Worm (Caenorhabditis elegans) whole organism, L1 larva: ENCODE measurements around the gene R08E3.1.
A peak's percentile ranks its signal among the peaks of the same experiment; 100 is the strongest.

ENCODE experiments used
- C04F5.9 ChIP-seq: sonication (generic microtip); optimal IDR thresholded peaks from 2 replicates; lab custom pipeline; 2016; ENCODE audit warnings: missing genetic modification characterization, missing compliant biosample characterization
- C16A3.4 ChIP-seq: fragments of 150-350 bp; optimal IDR thresholded peaks from 2 replicates; lab custom pipeline; 2014; ENCODE audit warnings: missing biosample characterization, missing genetic modification characterization
- C34B4.2 ChIP-seq: sonication (generic microtip); optimal IDR thresholded peaks from 2 replicates; lab custom pipeline; 2017; ENCODE audit warnings: mild to moderate bottlenecking, missing genetic modification characterization, missing compliant biosample characterization
- F16B12.6 ChIP-seq: fragments of 150-350 bp; optimal IDR thresholded peaks from 2 replicates; lab custom pipeline; 2014; ENCODE audit warnings: missing biosample characterization, missing genetic modification characterization
- Y116A8C.19 ChIP-seq: sonication (generic microtip); optimal IDR thresholded peaks from 2 replicates; lab custom pipeline; 2016; ENCODE audit warnings: missing compliant biosample characterization, missing genetic modification characterization, borderline replicate concordance
- aha-1 ChIP-seq: fragments of 150-350 bp; optimal IDR thresholded peaks from 2 replicates; lab custom pipeline; 2014; ENCODE audit warnings: missing biosample characterization, missing genetic modification characterization
- alr-1 ChIP-seq: fragments of 200-800 bp; sonication (Bioruptor generic); optimal IDR thresholded peaks from 2 replicates; lab custom pipeline; 2018; ENCODE audit warnings: borderline replicate concordance, mild to moderate bottlenecking, missing genetic modification characterization, missing compliant biosample characterization
- aly-2 ChIP-seq: fragments of 150-350 bp; optimal IDR thresholded peaks from 2 replicates; lab custom pipeline; 2014; ENCODE audit warnings: missing biosample characterization, missing genetic modification characterization
- blmp-1 ChIP-seq: fragments of 150-350 bp; optimal IDR thresholded peaks from 2 replicates; lab custom pipeline; 2014; ENCODE audit warnings: missing biosample characterization, missing genetic modification characterization
- ceh-82 ChIP-seq, 3 experiments: fragments of 150-350 bp in 1 of 3; sonication (generic microtip) in 2 of 3; optimal IDR thresholded peaks; 2 replicates each; lab custom pipeline; 2014 to 2017; ENCODE audit warnings: missing biosample characterization in 3 of 3, missing genetic modification characterization in 3 of 3
- ces-1 ChIP-seq: fragments of 150-350 bp; optimal IDR thresholded peaks from 2 replicates; lab custom pipeline; 2014; ENCODE audit warnings: missing biosample characterization, missing genetic modification reagents, missing genetic modification characterization
- efl-3 ChIP-seq: fragments of 200-800 bp; sonication (Bioruptor generic); optimal IDR thresholded peaks from 2 replicates; lab custom pipeline; 2018; ENCODE audit warnings: mild to moderate bottlenecking, missing genetic modification characterization, missing compliant biosample characterization
- egl-13 ChIP-seq: sonication (generic microtip); optimal IDR thresholded peaks from 2 replicates; lab custom pipeline; 2016; ENCODE audit warnings: missing genotype, missing genetic modification reagents, missing genetic modification characterization, missing compliant biosample characterization
- egl-27 ChIP-seq, 2 experiments: fragments of 150-350 bp in 1 of 2; sonication (generic microtip); optimal IDR thresholded peaks; 3 replicates each; lab custom pipeline; 2017 to 2018; ENCODE audit warnings: missing biosample characterization in 2 of 2, missing genetic modification characterization in 2 of 2, missing genetic modification reagents in 2 of 2
- elt-3 ChIP-seq, 6 experiments: fragments of 150-350 bp in 1 of 6; sonication (generic microtip); optimal IDR thresholded peaks; 2 replicates each; lab custom pipeline; 2017 to 2018; ENCODE audit warnings: missing biosample characterization in 6 of 6, missing genetic modification characterization in 6 of 6, inconsistent platforms in 1 of 6
- ets-5 ChIP-seq: fragments of 200-800 bp; sonication (Bioruptor generic); IDR thresholded peaks from 2 replicates; pipeline ENCODE4 v1.3.6; 2022; ENCODE audit warnings: missing genetic modification characterization, missing compliant biosample characterization
- fkh-10 ChIP-seq: sonication (generic microtip); optimal IDR thresholded peaks from 2 replicates; lab custom pipeline; 2017; ENCODE audit warnings: missing biosample characterization, missing genetic modification reagents, missing genetic modification characterization
- fos-1 ChIP-seq: fragments of 150-350 bp; optimal IDR thresholded peaks from 2 replicates; lab custom pipeline; 2014; ENCODE audit warnings: missing biosample characterization, missing genetic modification characterization
- hlh-17 ChIP-seq: fragments of 200-800 bp; sonication (Bioruptor generic); optimal IDR thresholded peaks from 2 replicates; lab custom pipeline; 2018; ENCODE audit warnings: missing genetic modification characterization, mild to moderate bottlenecking, missing compliant biosample characterization, moderate library complexity, borderline replicate concordance
- hpl-2 ChIP-seq: fragments of 150-350 bp; optimal IDR thresholded peaks from 2 replicates; lab custom pipeline; 2014; ENCODE audit warnings: missing biosample characterization, missing genetic modification reagents, missing genetic modification characterization
- irx-1 ChIP-seq: sonication (generic microtip); optimal IDR thresholded peaks from 2 replicates; lab custom pipeline; 2016; ENCODE audit warnings: missing genetic modification characterization, missing compliant biosample characterization
- lin-14 ChIP-seq: fragments of 200-800 bp; sonication (Bioruptor generic); optimal IDR thresholded peaks from 2 replicates; lab custom pipeline; 2018; ENCODE audit warnings: mild to moderate bottlenecking, missing genetic modification characterization, moderate library complexity, missing compliant biosample characterization
- lir-3 ChIP-seq: sonication (generic microtip); optimal IDR thresholded peaks from 2 replicates; lab custom pipeline; 2016; ENCODE audit warnings: mild to moderate bottlenecking, missing genetic modification characterization, moderate library complexity, missing compliant biosample characterization; ENCODE audit not compliant: poor library complexity
- lsy-2 ChIP-seq, 2 experiments: fragments of 150-350 bp; optimal IDR thresholded peaks; 2 replicates each; lab custom pipeline; 2014; ENCODE audit warnings: missing biosample characterization in 2 of 2, missing genetic modification characterization in 2 of 2
- mdl-1 ChIP-seq, 2 experiments: fragments of 150-350 bp; optimal IDR thresholded peaks; 2 replicates each; lab custom pipeline; 2014 to 2017; ENCODE audit warnings: missing biosample characterization in 2 of 2, missing genetic modification characterization in 2 of 2, inconsistent platforms in 1 of 2
- nhr-11 ChIP-seq: fragments of 150-350 bp; optimal IDR thresholded peaks from 2 replicates; lab custom pipeline; 2014; ENCODE audit warnings: missing biosample characterization, missing genetic modification characterization
- nhr-12 ChIP-seq: sonication (generic microtip); optimal IDR thresholded peaks from 2 replicates; lab custom pipeline; 2017; ENCODE audit warnings: missing biosample characterization, missing genetic modification characterization
- nhr-19 ChIP-seq: fragments of 200-800 bp; sonication (Bioruptor generic); conservative IDR thresholded peaks from 2 replicates; pipeline ENCODE4 v1.3.6; 2022; ENCODE audit warnings: missing genetic modification characterization, missing compliant biosample characterization
- nhr-20 ChIP-seq: sonication (generic microtip); optimal IDR thresholded peaks from 2 replicates; lab custom pipeline; 2016; ENCODE audit warnings: mild to moderate bottlenecking, missing genetic modification characterization, missing compliant biosample characterization
- nhr-237 ChIP-seq: fragments of 150-350 bp; optimal IDR thresholded peaks from 2 replicates; lab custom pipeline; 2014; ENCODE audit warnings: missing biosample characterization, missing genetic modification characterization
- nhr-28 ChIP-seq: fragments of 150-350 bp; optimal IDR thresholded peaks from 2 replicates; lab custom pipeline; 2014; ENCODE audit warnings: missing biosample characterization, missing genetic modification characterization
- nhr-71 ChIP-seq: sonication (generic microtip); optimal IDR thresholded peaks from 2 replicates; lab custom pipeline; 2016; ENCODE audit warnings: mild to moderate bottlenecking, missing genetic modification characterization, moderate library complexity, missing compliant biosample characterization
- nhr-76 ChIP-seq: sonication (generic microtip); optimal IDR thresholded peaks from 2 replicates; lab custom pipeline; 2017; ENCODE audit warnings: missing biosample characterization, missing genetic modification characterization
- nhr-84 ChIP-seq: sonication (generic microtip); optimal IDR thresholded peaks from 2 replicates; lab custom pipeline; 2017; ENCODE audit warnings: missing biosample characterization, missing genetic modification characterization
- nhr-85 ChIP-seq: sonication (generic microtip); peaks from one replicate; lab custom pipeline; 2016; ENCODE audit warnings: missing genetic modification characterization, inconsistent platforms, missing compliant biosample characterization
- nhr-90 ChIP-seq: sonication (generic microtip); optimal IDR thresholded peaks from 2 replicates; lab custom pipeline; 2016; ENCODE audit warnings: mild to moderate bottlenecking, missing genetic modification characterization, missing compliant biosample characterization; ENCODE audit not compliant: poor library complexity
- pqm-1 ChIP-seq: sonication (generic microtip); optimal IDR thresholded peaks from 3 replicates; lab custom pipeline; 2017; ENCODE audit warnings: missing biosample characterization, missing genetic modification characterization
- rnt-1 ChIP-seq: sonication (generic microtip); optimal IDR thresholded peaks from 2 replicates; lab custom pipeline; 2016; ENCODE audit warnings: mild to moderate bottlenecking, missing genetic modification characterization, moderate library complexity, missing compliant biosample characterization
- snpc-4 ChIP-seq: fragments of 150-350 bp; optimal IDR thresholded peaks from 2 replicates; lab custom pipeline; 2014; ENCODE audit warnings: missing biosample characterization, missing genetic modification characterization
- snu-23 ChIP-seq: sonication (generic microtip); optimal IDR thresholded peaks from 2 replicates; lab custom pipeline; 2016; ENCODE audit warnings: missing genetic modification characterization, missing compliant biosample characterization
- sptf-1 ChIP-seq: fragments of 150-350 bp; optimal IDR thresholded peaks from 2 replicates; lab custom pipeline; 2014; ENCODE audit warnings: missing biosample characterization, missing genetic modification characterization
- sup-37 ChIP-seq: fragments of 200-800 bp; sonication (Bioruptor generic); optimal IDR thresholded peaks from 2 replicates; lab custom pipeline; 2018; ENCODE audit warnings: mild to moderate bottlenecking, missing genetic modification characterization, missing compliant biosample characterization
- swsn-7 ChIP-seq: sonication (generic microtip); optimal IDR thresholded peaks from 2 replicates; lab custom pipeline; 2016; ENCODE audit warnings: missing genetic modification characterization, missing compliant biosample characterization
- tbx-2 ChIP-seq: sonication (generic microtip); optimal IDR thresholded peaks from 2 replicates; lab custom pipeline; 2016; ENCODE audit warnings: missing genetic modification characterization, missing compliant biosample characterization
- unc-30 ChIP-seq: sonication (generic microtip); optimal IDR thresholded peaks from 2 replicates; lab custom pipeline; 2017; ENCODE audit warnings: missing biosample characterization, missing genetic modification characterization
- unc-62 ChIP-seq: fragments of 150-350 bp; optimal IDR thresholded peaks from 2 replicates; lab custom pipeline; 2014; ENCODE audit warnings: missing biosample characterization, missing genetic modification reagents, missing genetic modification characterization
- unc-86 ChIP-seq: sonication (generic microtip); optimal IDR thresholded peaks from 2 replicates; lab custom pipeline; 2016; ENCODE audit warnings: missing genetic modification characterization, missing compliant biosample characterization
- zag-1 ChIP-seq: fragments of 150-350 bp; optimal IDR thresholded peaks from 2 replicates; lab custom pipeline; 2014; ENCODE audit warnings: missing biosample characterization, missing genetic modification characterization
- zip-4 ChIP-seq: fragments of 200-800 bp; sonication (Bioruptor generic); optimal IDR thresholded peaks from 2 replicates; lab custom pipeline; 2018; ENCODE audit warnings: mild to moderate bottlenecking, missing genetic modification characterization, moderate library complexity, missing compliant biosample characterization
- ztf-11 ChIP-seq, 2 experiments: sonication (generic microtip); optimal IDR thresholded peaks; 2 replicates each; lab custom pipeline; 2016 to 2017; ENCODE audit warnings: missing genetic modification characterization in 2 of 2, missing biosample characterization in 1 of 2, missing compliant biosample characterization in 1 of 2

The R08E3.1 gene

DNA sequence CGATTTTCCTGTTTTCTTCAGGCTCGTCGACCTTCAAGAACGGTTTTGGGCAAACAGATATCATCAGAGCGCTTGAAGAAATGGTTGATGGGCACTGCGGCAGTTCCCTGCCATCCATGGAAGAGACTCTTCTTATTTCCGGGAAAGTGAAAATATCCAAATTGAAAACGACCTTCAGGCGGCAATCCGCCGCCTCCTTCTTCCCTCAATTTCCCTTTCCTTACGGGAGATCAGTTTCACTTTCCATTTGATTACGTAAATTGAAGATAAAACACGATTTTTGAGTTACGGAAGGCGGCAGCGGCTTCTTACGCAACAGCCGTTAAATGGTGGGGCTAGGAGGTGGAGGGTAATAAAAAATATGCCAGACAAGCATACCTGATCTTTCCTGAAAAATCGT lies 13.3 kb upstream of the R08E3.1 start:
- TF ChIP-seq nhr-85 (tag; lab: Kevin White, UChicago) (peak; percentile 60), elt-3 (tag; optimal IDR thresholded peaks at IDR 0.05; lab: Kevin White, UChicago) (peak in 1 of 6 experiments; percentile 15), blmp-1 (tag; lab: Kevin White, UChicago) (peak; percentile 99), egl-13 (tag; lab: Kevin White, UChicago) (no peak)

DNA sequence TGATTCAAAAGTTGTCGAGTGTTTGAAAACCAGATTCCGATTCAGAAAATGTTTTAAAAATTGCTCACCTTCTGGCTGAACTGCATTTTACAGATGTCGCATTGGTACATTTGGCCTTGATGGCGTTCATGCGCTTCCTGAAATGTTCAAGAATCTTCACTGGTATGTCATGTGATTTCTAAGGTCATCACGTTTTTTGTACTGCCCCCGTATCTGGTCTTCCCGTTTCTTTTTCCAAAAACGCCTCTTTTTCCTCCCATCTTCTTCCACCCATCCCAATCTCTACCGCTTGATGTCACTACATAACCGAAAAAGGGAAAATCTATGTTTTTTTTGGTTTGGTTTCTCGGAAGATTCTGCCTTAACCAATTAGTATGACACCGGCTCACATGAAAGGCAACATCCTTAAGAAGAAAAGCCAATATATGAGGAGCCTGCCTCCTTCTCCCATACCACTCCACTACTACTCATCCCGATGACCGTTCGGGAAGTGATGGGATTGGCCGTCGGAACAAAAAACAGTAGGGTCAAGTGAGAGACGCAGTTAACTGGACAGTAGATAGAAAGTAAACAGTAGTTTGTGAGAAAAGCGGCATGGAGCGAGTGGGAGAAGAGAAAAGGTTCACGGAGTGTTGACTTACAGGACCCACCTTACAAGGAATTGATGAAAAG lies 12.6 kb upstream of the R08E3.1 start:
- no peak for TF ChIP-seq irx-1 (tag; lab: Kevin White, UChicago)
- TF ChIP-seq egl-13 (tag; lab: Kevin White, UChicago), result no peak
- no peak for TF ChIP-seq Y116A8C.19
- TF ChIP-seq nhr-71 (tag; lab: Kevin White, UChicago), result peak; percentile 60
- no peak for TF ChIP-seq ces-1
- TF ChIP-seq zag-1, result no peak
- no peak for TF ChIP-seq C34B4.2 (tag; lab: Kevin White, UChicago)
- TF ChIP-seq ets-5 (GFP tag; lab: Robert Waterston, UW), result no peak
- TF ChIP-seq alr-1 (tag; lab: Kevin White, UChicago), result no peak
- TF ChIP-seq fos-1 (tag; lab: Kevin White, UChicago), result no peak
- TF ChIP-seq nhr-84, result no peak
- TF ChIP-seq nhr-76 (tag; lab: Kevin White, UChicago), result no peak
- no peak for TF ChIP-seq efl-3
- TF ChIP-seq nhr-12 (tag; lab: Kevin White, UChicago), result no peak
- no peak for TF ChIP-seq nhr-237 (tag; lab: Kevin White, UChicago)
- TF ChIP-seq fkh-10 (GFP tag; lab: Kevin White, UChicago), result no peak
- no peak for TF ChIP-seq nhr-28 (tag; lab: Kevin White, UChicago)
- TF ChIP-seq hlh-17 (GFP tag; lab: Kevin White, UChicago), result no peak
- TF ChIP-seq snpc-4 (tag; lab: Kevin White, UChicago), result no peak
- TF ChIP-seq zip-4 (GFP tag; lab: Kevin White, UChicago), result no peak
- TF ChIP-seq F16B12.6 (tag; lab: Kevin White, UChicago), result no peak
- TF ChIP-seq unc-86 (tag; lab: Kevin White, UChicago), result no peak
- no peak for TF ChIP-seq swsn-7
- no peak for TF ChIP-seq tbx-2 (tag; lab: Kevin White, UChicago)
- TF ChIP-seq pqm-1 (tag; lab: Kevin White, UChicago), result no peak
- no peak for TF ChIP-seq mdl-1 (tag; optimal IDR thresholded peaks at IDR 0.05; lab: Kevin White, UChicago)
- TF ChIP-seq aly-2 (tag; lab: Kevin White, UChicago), result no peak
- TF ChIP-seq nhr-19 (GFP tag; lab: Robert Waterston, UW), result peak; percentile 35; the same call in 1 of the 2 replicates
- peak in 1 of 2 experiments; percentile 35 for TF ChIP-seq lsy-2 (tag; optimal IDR thresholded peaks at IDR 0.05; lab: Kevin White, UChicago)
- peak; percentile 68 for TF ChIP-seq snu-23 (GFP tag; lab: Kevin White, UChicago)
- peak; percentile 55 for TF ChIP-seq lin-14 (GFP tag; lab: Kevin White, UChicago)
- peak; percentile 62 for TF ChIP-seq blmp-1 (tag; lab: Kevin White, UChicago)
- peak; percentile 57 for TF ChIP-seq nhr-90 (tag; lab: Kevin White, UChicago)
- TF ChIP-seq unc-62 (GFP tag; lab: Kevin White, UChicago), result no peak
- TF ChIP-seq C04F5.9 (tag; lab: Kevin White, UChicago), result no peak
- TF ChIP-seq nhr-20 (tag; lab: Kevin White, UChicago), result peak; percentile 58
- TF ChIP-seq sptf-1 (tag; lab: Kevin White, UChicago), result no peak
- no peak for TF ChIP-seq rnt-1 (tag; lab: Kevin White, UChicago)
- no peak for TF ChIP-seq ceh-82 (tag; optimal IDR thresholded peaks at IDR 0.05; lab: Kevin White, UChicago)
- TF ChIP-seq lir-3 (tag; lab: Kevin White, UChicago), result no peak
- TF ChIP-seq aha-1 (tag; lab: Kevin White, UChicago), result peak; percentile 0
- no peak for TF ChIP-seq C16A3.4 (tag; lab: Kevin White, UChicago)
- no peak for TF ChIP-seq sup-37 (GFP tag; lab: Kevin White, UChicago)
- TF ChIP-seq egl-27 (tag; optimal IDR thresholded peaks at IDR 0.05; lab: Kevin White, UChicago), result no peak
- TF ChIP-seq nhr-11 (tag; lab: Kevin White, UChicago), result no peak
- TF ChIP-seq unc-30 (tag; lab: Kevin White, UChicago), result no peak
- no peak for TF ChIP-seq hpl-2
- no peak for TF ChIP-seq ztf-11 (tag; optimal IDR thresholded peaks at IDR 0.05; lab: Kevin White, UChicago)
- peak; percentile 90 for TF ChIP-seq nhr-85 (tag; lab: Kevin White, UChicago)
